Worm (Caenorhabditis elegans) whole organism, late embryonic: ENCODE measurements around the gene F15E6.5.

Source experiments
- C08G9.2 ChIP-seq: sonication (generic microtip); optimal IDR thresholded peaks from 2 replicates; lab custom pipeline; 2016; ENCODE audit warnings: mild to moderate bottlenecking, missing genetic modification characterization, moderate library complexity, missing compliant biosample characterization
- F13H6.1 ChIP-seq: sonication (generic microtip); optimal IDR thresholded peaks from 2 replicates; lab custom pipeline; 2016; ENCODE audit warnings: missing genetic modification characterization, missing compliant biosample characterization
- K09A11.1 ChIP-seq: sonication (generic microtip); optimal IDR thresholded peaks from 2 replicates; lab custom pipeline; 2017; ENCODE audit warnings: antibody characterized with exemption, mild to moderate bottlenecking, missing genetic modification characterization, missing compliant biosample characterization; ENCODE audit not compliant: insufficient read depth
- T23F11.4 ChIP-seq: fragments of 200-800 bp; sonication (Bioruptor generic); optimal IDR thresholded peaks from 2 replicates; lab custom pipeline; 2018; ENCODE audit warnings: mild to moderate bottlenecking, missing genetic modification characterization, missing compliant biosample characterization
- Y22D7AL.16 ChIP-seq: sonication (generic microtip); optimal IDR thresholded peaks from 2 replicates; lab custom pipeline; 2016; ENCODE audit warnings: missing genetic modification characterization, missing compliant biosample characterization
- ahr-1 ChIP-seq: sonication (generic microtip); optimal IDR thresholded peaks from 2 replicates; lab custom pipeline; 2016; ENCODE audit warnings: missing genetic modification characterization, missing compliant biosample characterization
- ceh-14 ChIP-seq: sonication (generic microtip); optimal IDR thresholded peaks from 2 replicates; lab custom pipeline; 2016; ENCODE audit warnings: missing genotype, missing genetic modification characterization, missing compliant biosample characterization
- ceh-18 ChIP-seq: sonication (generic microtip); optimal IDR thresholded peaks from 2 replicates; lab custom pipeline; 2016; ENCODE audit warnings: missing genetic modification characterization, missing compliant biosample characterization
- ceh-19 ChIP-seq: fragments of 200-800 bp; sonication (Bioruptor generic); optimal IDR thresholded peaks from 2 replicates; lab custom pipeline; 2018; ENCODE audit warnings: mild to moderate bottlenecking, missing genetic modification characterization, missing compliant biosample characterization
- ceh-2 ChIP-seq: sonication (generic microtip); optimal IDR thresholded peaks from 2 replicates; lab custom pipeline; 2016; ENCODE audit warnings: missing genotype, missing genetic modification characterization, missing compliant biosample characterization
- ceh-31 ChIP-seq: sonication (generic microtip); optimal IDR thresholded peaks from 2 replicates; lab custom pipeline; 2016; ENCODE audit warnings: missing genetic modification characterization, missing compliant biosample characterization
- ceh-6 ChIP-seq: fragments of 200-800 bp; sonication (Bioruptor generic); optimal IDR thresholded peaks from 2 replicates; lab custom pipeline; 2018; ENCODE audit warnings: mild to moderate bottlenecking, missing genetic modification characterization, missing compliant biosample characterization
- ceh-9 ChIP-seq: sonication (generic microtip); optimal IDR thresholded peaks from 2 replicates; lab custom pipeline; 2016; ENCODE audit warnings: mild to moderate bottlenecking, missing genetic modification characterization, inconsistent platforms, missing compliant biosample characterization
- che-1 ChIP-seq: sonication (generic microtip); optimal IDR thresholded peaks from 2 replicates; lab custom pipeline; 2016; ENCODE audit warnings: mild to moderate bottlenecking, missing genetic modification characterization, missing compliant biosample characterization
- dmd-4 ChIP-seq: sonication (generic microtip); optimal IDR thresholded peaks from 2 replicates; lab custom pipeline; 2016; ENCODE audit warnings: borderline replicate concordance, missing genetic modification characterization, missing compliant biosample characterization
- dve-1 ChIP-seq: sonication (generic microtip); optimal IDR thresholded peaks from 2 replicates; lab custom pipeline; 2017; ENCODE audit warnings: antibody characterized with exemption, mild to moderate bottlenecking, missing genetic modification characterization, missing compliant biosample characterization
- elt-2 ChIP-seq: sonication (generic microtip); optimal IDR thresholded peaks from 2 replicates; lab custom pipeline; 2016; ENCODE audit warnings: missing genetic modification reagents, missing genetic modification characterization, missing compliant biosample characterization
- elt-4 ChIP-seq: sonication (generic microtip); optimal IDR thresholded peaks from 2 replicates; lab custom pipeline; 2016; ENCODE audit warnings: missing genetic modification characterization, missing compliant biosample characterization
- eyg-1 ChIP-seq: sonication (generic microtip); optimal IDR thresholded peaks from 2 replicates; lab custom pipeline; 2016; ENCODE audit warnings: missing genotype, missing genetic modification characterization, missing compliant biosample characterization
- fax-1 ChIP-seq: sonication (generic microtip); optimal IDR thresholded peaks from 2 replicates; lab custom pipeline; 2016; ENCODE audit warnings: missing genotype, missing genetic modification characterization, missing compliant biosample characterization
- fkh-6 ChIP-seq: sonication (generic microtip); optimal IDR thresholded peaks from 2 replicates; lab custom pipeline; 2016; ENCODE audit warnings: missing genetic modification characterization, missing compliant biosample characterization
- hlh-15 ChIP-seq: sonication (generic microtip); optimal IDR thresholded peaks from 2 replicates; lab custom pipeline; 2016; ENCODE audit warnings: missing genetic modification characterization, missing compliant biosample characterization
- hlh-8 ChIP-seq: sonication (generic microtip); optimal IDR thresholded peaks from 2 replicates; lab custom pipeline; 2016; ENCODE audit warnings: missing genotype, missing genetic modification characterization, missing compliant biosample characterization
- lim-6 ChIP-seq: sonication (generic microtip); optimal IDR thresholded peaks from 2 replicates; lab custom pipeline; 2016; ENCODE audit warnings: missing genetic modification characterization, missing compliant biosample characterization
- mec-3 ChIP-seq: sonication (generic microtip); optimal IDR thresholded peaks from 2 replicates; lab custom pipeline; 2016; ENCODE audit warnings: borderline replicate concordance, missing genetic modification characterization, missing compliant biosample characterization
- odd-2 ChIP-seq: sonication (generic microtip); optimal IDR thresholded peaks from 2 replicates; lab custom pipeline; 2017; ENCODE audit warnings: antibody characterized with exemption, mild to moderate bottlenecking, missing genetic modification characterization, missing compliant biosample characterization
- pag-3 ChIP-seq: sonication (generic microtip); optimal IDR thresholded peaks from 2 replicates; lab custom pipeline; 2016; ENCODE audit warnings: missing compliant biosample characterization, missing genetic modification characterization, borderline replicate concordance
- pax-1 ChIP-seq: fragments of 150-350 bp; optimal IDR thresholded peaks from 2 replicates; lab custom pipeline; 2014; ENCODE audit warnings: missing biosample characterization, missing genetic modification characterization
- pha-2 ChIP-seq: sonication (generic microtip); optimal IDR thresholded peaks from 2 replicates; lab custom pipeline; 2017; ENCODE audit warnings: mild to moderate bottlenecking, missing genetic modification characterization, missing compliant biosample characterization
- ref-2 ChIP-seq: sonication (generic microtip); optimal IDR thresholded peaks from 2 replicates; lab custom pipeline; 2016; ENCODE audit warnings: missing genetic modification characterization, missing compliant biosample characterization
- sox-2 ChIP-seq: fragments of 200-800 bp; sonication (Bioruptor generic); IDR thresholded peaks from 2 replicates; pipeline ENCODE4 v1.3.6; 2022; ENCODE audit warnings: missing genetic modification reagents, missing genetic modification characterization, missing compliant biosample characterization
- sox-4 ChIP-seq: sonication (generic microtip); optimal IDR thresholded peaks from 2 replicates; lab custom pipeline; 2017; ENCODE audit warnings: mild to moderate bottlenecking, missing genetic modification characterization, inconsistent platforms, missing compliant biosample characterization
- syd-9 ChIP-seq: sonication (generic microtip); optimal IDR thresholded peaks from 2 replicates; lab custom pipeline; 2016; ENCODE audit warnings: mild to moderate bottlenecking, missing genetic modification characterization, moderate library complexity, missing compliant biosample characterization
- tbx-7 ChIP-seq: sonication (generic microtip); optimal IDR thresholded peaks from 2 replicates; lab custom pipeline; 2016; ENCODE audit warnings: missing genotype, missing genetic modification characterization, missing compliant biosample characterization
- unc-55 ChIP-seq: sonication (generic microtip); optimal IDR thresholded peaks from 2 replicates; lab custom pipeline; 2017; ENCODE audit warnings: missing biosample characterization, missing genetic modification reagents, missing genetic modification characterization
- zip-5 ChIP-seq: sonication (generic microtip); optimal IDR thresholded peaks from 2 replicates; lab custom pipeline; 2016; ENCODE audit warnings: missing genetic modification characterization, missing compliant biosample characterization
- ztf-16 ChIP-seq: sonication (generic microtip); optimal IDR thresholded peaks from 2 replicates; lab custom pipeline; 2017; ENCODE audit warnings: missing genetic modification characterization, missing compliant biosample characterization

Gene F15E6.5

DNA sequence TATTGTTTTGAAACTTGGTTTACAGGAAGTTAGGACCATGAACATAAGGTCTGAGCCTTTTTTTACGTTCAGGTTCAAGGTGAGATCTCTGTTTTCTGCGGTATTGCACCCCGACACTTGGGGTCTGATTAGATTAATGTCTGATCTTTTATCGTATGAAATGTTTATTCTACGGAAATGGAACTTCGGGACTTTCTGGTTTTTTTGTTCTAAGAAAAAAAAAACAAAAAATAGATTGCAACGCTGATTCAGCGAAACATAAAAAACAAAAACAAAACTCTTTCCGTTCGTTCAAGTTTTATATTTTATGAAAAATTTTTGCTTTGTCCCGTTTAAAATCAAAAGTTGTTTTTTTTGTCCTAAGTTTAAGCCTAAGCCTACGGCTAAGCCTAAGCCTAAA is 24.1 kb upstream of the F15E6.5 start, which contains the start of gene F36A4.5:
Gene F36A4.5, plus strand, starts transcription at position 301 of the 400 bp plus-strand sequence.
- no peak for TF ChIP-seq dmd-4 (tag; lab: Kevin White, UChicago)
- no peak for TF ChIP-seq elt-2
- TF ChIP-seq lim-6 = no peak
- no peak for TF ChIP-seq K09A11.1 (tag; lab: Kevin White, UChicago)
- no peak for TF ChIP-seq ref-2 (tag; lab: Kevin White, UChicago)
- no peak for TF ChIP-seq unc-55 (GFP tag; lab: Kevin White, UChicago)
- no peak for TF ChIP-seq eyg-1 (tag; lab: Kevin White, UChicago)
- TF ChIP-seq tbx-7 (tag; lab: Kevin White, UChicago) = no peak
- no peak for TF ChIP-seq ceh-31
- TF ChIP-seq elt-4 (tag; lab: Kevin White, UChicago) = no peak
- no peak for TF ChIP-seq zip-5 (tag; lab: Kevin White, UChicago)
- no peak for TF ChIP-seq sox-2
- no peak for TF ChIP-seq dve-1 (tag; lab: Kevin White, UChicago)
- TF ChIP-seq T23F11.4 (GFP tag; lab: Kevin White, UChicago) = no peak
- no peak for TF ChIP-seq ceh-9 (tag; lab: Kevin White, UChicago)

DNA sequence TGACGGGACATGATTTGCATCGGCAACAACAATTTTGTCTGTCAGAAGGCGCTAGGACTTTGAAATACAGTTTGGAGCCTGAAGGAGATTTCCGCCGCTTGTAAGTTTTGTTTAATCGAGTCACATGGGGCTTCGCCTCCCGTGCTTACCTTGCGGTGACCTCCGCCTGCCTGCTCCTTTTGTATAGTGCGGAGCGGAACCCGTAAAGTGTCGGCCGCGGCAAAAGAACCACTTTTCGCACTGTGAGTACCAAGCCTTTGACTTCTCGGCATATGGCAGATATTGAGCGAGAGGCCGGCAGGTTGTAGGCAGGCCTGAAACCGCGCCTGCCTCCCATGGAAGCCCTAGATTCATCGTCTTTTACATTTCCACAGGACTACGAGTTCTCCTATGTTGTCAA is 23.4 kb upstream of the F15E6.5 start:
- TF ChIP-seq zip-5 (tag; lab: Kevin White, UChicago) = no peak
- TF ChIP-seq pha-2 = no peak
- no peak for TF ChIP-seq hlh-15 (tag; lab: Kevin White, UChicago)

DNA sequence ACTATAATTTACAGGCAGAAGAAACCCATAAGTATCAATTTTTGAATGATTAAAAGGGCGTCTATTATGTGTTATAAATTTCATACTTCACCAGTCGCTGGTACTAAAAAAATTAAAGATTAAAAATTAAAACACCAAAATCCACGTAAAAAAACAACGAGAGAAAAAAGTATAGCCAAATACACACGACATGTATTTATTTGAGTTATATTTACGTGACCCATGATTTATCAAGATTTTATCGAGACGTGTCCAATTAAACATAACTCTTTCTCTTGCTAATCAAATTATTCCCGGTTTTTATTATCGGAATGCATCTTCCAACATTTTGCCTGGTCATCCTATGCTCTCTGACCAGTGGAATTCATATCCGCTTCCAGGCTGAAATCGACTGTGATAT is 22.0 kb upstream of the F15E6.5 start, which contains the start of gene F36A4.4:
Gene F36A4.4, plus strand, starts transcription at position 301 of the 400 bp plus-strand sequence.
- TF ChIP-seq fax-1 (tag; lab: Kevin White, UChicago) = no peak
- no peak for TF ChIP-seq C08G9.2 (tag; lab: Kevin White, UChicago)
- TF ChIP-seq hlh-15 (tag; lab: Kevin White, UChicago) = no peak
- no peak for TF ChIP-seq ahr-1 (tag; lab: Kevin White, UChicago)
- no peak for TF ChIP-seq ztf-16 (tag; lab: Kevin White, UChicago)
- TF ChIP-seq dve-1 (tag; lab: Kevin White, UChicago) = no peak
- no peak for TF ChIP-seq ceh-19 (GFP tag; lab: Kevin White, UChicago)
- TF ChIP-seq odd-2 = no peak
- TF ChIP-seq elt-2 = no peak
- no peak for TF ChIP-seq che-1 (tag; lab: Kevin White, UChicago)
- TF ChIP-seq elt-4 (tag; lab: Kevin White, UChicago) = no peak
- TF ChIP-seq ref-2 (tag; lab: Kevin White, UChicago) = no peak

DNA sequence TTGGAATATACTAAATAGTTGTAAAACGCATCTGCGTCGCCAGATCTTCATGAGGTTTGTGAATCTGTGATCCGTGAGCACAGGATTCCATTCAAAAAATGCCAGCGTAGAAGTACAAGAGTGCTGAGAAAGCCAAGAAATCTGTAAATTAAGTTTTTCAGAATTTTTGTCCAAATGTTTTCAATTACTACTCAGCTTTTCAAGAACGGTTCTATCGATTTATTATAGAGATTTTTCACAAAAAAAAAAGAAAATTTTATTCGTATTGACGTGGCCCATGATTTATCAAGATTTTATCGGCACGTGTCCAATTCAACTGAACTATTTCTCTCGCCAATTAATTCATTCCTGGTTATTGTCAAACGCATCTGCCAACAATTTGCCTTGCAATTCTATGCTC is 20.1 kb upstream of the F15E6.5 start, which contains the start of gene F36A4.3:
Gene F36A4.3, plus strand, starts transcription at position 301 of the 400 bp plus-strand sequence.
- no peak for TF ChIP-seq sox-4 (tag; lab: Kevin White, UChicago)
- TF ChIP-seq mec-3 = no peak
- TF ChIP-seq ceh-18 (tag; lab: Kevin White, UChicago) = no peak
- no peak for TF ChIP-seq hlh-8 (tag; lab: Kevin White, UChicago)
- TF ChIP-seq ceh-2 (tag; lab: Kevin White, UChicago) = no peak
- no peak for TF ChIP-seq Y22D7AL.16
- no peak for TF ChIP-seq pax-1
- no peak for TF ChIP-seq odd-2
- TF ChIP-seq ceh-6 = no peak
- TF ChIP-seq elt-2 = no peak
- TF ChIP-seq F13H6.1 (tag; lab: Kevin White, UChicago) = no peak
- TF ChIP-seq syd-9 (tag; lab: Kevin White, UChicago) = no peak
- TF ChIP-seq pag-3 (tag; lab: Kevin White, UChicago) = no peak

DNA sequence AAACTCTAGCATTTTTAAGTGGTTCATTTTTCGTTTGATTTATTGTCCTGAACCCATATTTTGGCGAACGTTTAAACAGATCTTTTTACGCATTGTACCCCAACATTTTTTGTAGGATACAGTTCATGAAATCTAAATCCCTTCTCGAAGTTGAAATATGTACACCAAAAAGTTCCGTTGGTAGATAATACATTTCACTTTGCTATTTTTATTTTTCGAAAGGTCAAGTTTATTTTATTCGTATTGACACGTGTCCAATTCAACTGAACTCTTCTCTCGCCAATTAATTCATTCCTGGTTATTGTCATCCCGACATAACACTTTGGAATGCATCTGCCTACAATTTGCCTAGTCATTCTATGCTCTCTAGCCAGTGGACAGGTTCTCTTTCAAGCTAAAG is 18.4 kb upstream of the F15E6.5 start, which contains the start of gene F36A4.2:
Gene F36A4.2, plus strand, starts transcription at position 301 of the 400 bp plus-strand sequence.
- TF ChIP-seq tbx-7 (tag; lab: Kevin White, UChicago) (no peak), zip-5 (tag; lab: Kevin White, UChicago) (no peak), hlh-15 (tag; lab: Kevin White, UChicago) (no peak), ceh-14 (tag; lab: Kevin White, UChicago) (no peak), K09A11.1 (tag; lab: Kevin White, UChicago) (no peak), fkh-6 (tag; lab: Kevin White, UChicago) (no peak)
